Worm (Caenorhabditis elegans): ENCODE results near the gene spe-39.

ce11 chrV:6829404-6829803 is 44.2 kb downstream of the spe-39 start, which contains the start of gene col-141:
- TF ChIP-seq nhr-25 (tag; optimal IDR thresholded peaks at IDR 0.05), result no peak
- no peak for TF ChIP-seq ceh-82 (tag; optimal IDR thresholded peaks at IDR 0.05)
- TF ChIP-seq ztf-11 (tag; optimal IDR thresholded peaks at IDR 0.05), result no peak
